Worm (Caenorhabditis elegans) whole organism, midembryonic: ENCODE measurements around the gene srx-111.

Experiments
- T22C8.4 ChIP-seq: fragments of 200-800 bp; sonication (Bioruptor generic); IDR thresholded peaks from 2 replicates; pipeline ENCODE4 v1.3.6; 2022; ENCODE audit warnings: missing genetic modification characterization, missing compliant biosample characterization
- flt-1 ChIP-seq: fragments of 200-800 bp; sonication (Bioruptor generic); IDR thresholded peaks from 2 replicates; pipeline ENCODE4 v1.3.6; 2022; ENCODE audit warnings: missing genetic modification characterization, missing compliant biosample characterization
- klf-2 ChIP-seq: fragments of 200-800 bp; sonication (Bioruptor generic); conservative IDR thresholded peaks from 2 replicates; pipeline ENCODE4 v1.3.6; 2022; ENCODE audit warnings: missing genetic modification reagents, missing genetic modification characterization, missing compliant biosample characterization
- ref-1 ChIP-seq: fragments of 200-800 bp; sonication (Bioruptor generic); conservative IDR thresholded peaks from 2 replicates; pipeline ENCODE4 v1.3.6; 2022; ENCODE audit warnings: missing genetic modification reagents, missing genetic modification characterization, missing compliant biosample characterization
- tab-1 ChIP-seq: fragments of 200-800 bp; sonication (Bioruptor generic); IDR thresholded peaks from 2 replicates; pipeline ENCODE4 v1.3.6; 2022; ENCODE audit warnings: missing genetic modification characterization, missing compliant biosample characterization

ce11 chrII:3757499-3757898 lies at the start of gene srx-111:
- TF ChIP-seq ref-1 = no peak
- TF ChIP-seq flt-1 (GFP tag; lab: Robert Waterston, UW) = no peak
- no peak for TF ChIP-seq klf-2 (GFP tag; lab: Robert Waterston, UW)
- no peak for TF ChIP-seq T22C8.4
- no peak for TF ChIP-seq tab-1
